Worm (Caenorhabditis elegans): ENCODE data around the gene cogc-8.

- TF ChIP-seq klf-2 (GFP tag; conservative IDR thresholded peaks at IDR 0.05) (no peak), ztf-29 (GFP tag; IDR thresholded peaks at IDR 0.05) (no peak), T22C8.4 (GFP tag; IDR thresholded peaks at IDR 0.05) (no peak)
Observed at ce11 chrIV:273299-273698, 33.0 kb downstream of the cogc-8 start, which contains the start of gene srh-282.

Data from whole organism, midembryonic.